Fruit fly (Drosophila melanogaster): Measurements from ENCODE around the gene CG3164.

CG3164 gene

dm6 chr2L:128977-129941, 1.3 kb downstream of the CG3164 start (continued):
- TF ChIP-seq abd-A (tag; optimal IDR thresholded peaks at IDR 0.05) (peak; percentile 2), CG8359 (GFP tag; optimal IDR thresholded peaks at IDR 0.05; ENCODE audit: borderline replicate concordance) (no peak), sima (GFP tag; optimal IDR thresholded peaks at IDR 0.05) (no peak), CG1792 (GFP tag; optimal IDR thresholded peaks at IDR 0.05) (no peak), Hand (GFP tag; optimal IDR thresholded peaks at IDR 0.05) (peak; percentile 33), vnd (GFP tag; IDR thresholded peaks at IDR 0.05; ENCODE audit: partially characterized antibody) (no peak), chm (GFP tag; IDR thresholded peaks at IDR 0.05) (peak; percentile 91), pros (GFP tag; optimal IDR thresholded peaks at IDR 0.05) (peak; percentile 70), pnt (GFP tag; optimal IDR thresholded peaks at IDR 0.05) (no peak), Oaz (GFP tag; IDR thresholded peaks at IDR 0.05) (no peak), lola (GFP tag; optimal IDR thresholded peaks at IDR 0.05) (no peak), CG10366 (GFP tag; IDR thresholded peaks at IDR 0.05) (peak; percentile 22; the same call in 1 of the 2 replicates), fd64A (GFP tag; optimal IDR thresholded peaks at IDR 0.05) (no peak), CG8281 (tag; optimal IDR thresholded peaks at IDR 0.05) (peak; percentile 10), CG31388 (GFP tag; optimal IDR thresholded peaks at IDR 0.05) (no peak), fd96Cb (tag; optimal IDR thresholded peaks at IDR 0.05) (no peak), CG43689 (GFP tag; IDR thresholded peaks at IDR 0.05) (no peak), Gsc (GFP tag; IDR thresholded peaks at IDR 0.05) (no peak), CG9437 (GFP tag; optimal IDR thresholded peaks at IDR 0.05) (peak; percentile 63), CG32767 (GFP tag; IDR thresholded peaks at IDR 0.05) (peak; percentile 66), Aef1 (GFP tag; IDR thresholded peaks at IDR 0.05) (no peak), CG34224 (GFP tag; IDR thresholded peaks at IDR 0.05; ENCODE audit: partially characterized antibody) (peak; percentile 50; the same call in 1 of the 3 replicates), Opbp (GFP tag; IDR thresholded peaks at IDR 0.05; ENCODE audit: partially characterized antibody) (peak; percentile 69; the same call in 2 of the 3 replicates), Bdp1 (GFP tag; optimal IDR thresholded peaks at IDR 0.05) (no peak), klu (GFP tag; IDR thresholded peaks at IDR 0.05) (0 out of 2 replicates have a peak, but pooled peaks have one; percentile 10), CG14710 (tag; optimal IDR thresholded peaks at IDR 0.05) (peak; percentile 4), CG12071 (GFP tag; optimal IDR thresholded peaks at IDR 0.05) (peak; percentile 60), tgo (GFP tag; IDR thresholded peaks at IDR 0.05) (no peak), lbe (GFP tag; optimal IDR thresholded peaks at IDR 0.05) (peak; percentile 59), Ravus (GFP tag; IDR thresholded peaks at IDR 0.05) (no peak), da (GFP tag; optimal IDR thresholded peaks at IDR 0.05) (no peak), insv (GFP tag; optimal IDR thresholded peaks at IDR 0.05) (peak in 1 of 2 experiments; percentile 8), maf-S (GFP tag; optimal IDR thresholded peaks at IDR 0.05) (no peak), CG12659 (GFP tag; optimal IDR thresholded peaks at IDR 0.05) (peak; percentile 60), ap (GFP tag; IDR thresholded peaks at IDR 0.05) (no peak), CG17328 (GFP tag; IDR thresholded peaks at IDR 0.05) (peak; percentile 47; the same call in 1 of the 2 replicates), dan (GFP tag; IDR thresholded peaks at IDR 0.05) (no peak), HLHmδ (GFP tag; optimal IDR thresholded peaks at IDR 0.05) (peak; percentile 56), CG10321 (GFP tag; IDR thresholded peaks at IDR 0.05) (peak; percentile 97), CG8924 (tag; optimal IDR thresholded peaks at IDR 0.05) (peak; percentile 53), CG3838 (GFP tag; optimal IDR thresholded peaks at IDR 0.05) (no peak), ab (GFP tag; optimal IDR thresholded peaks at IDR 0.05) (no peak), CG33557 (GFP tag; optimal IDR thresholded peaks at IDR 0.05) (peak; percentile 18), lmd (GFP tag; IDR thresholded peaks at IDR 0.05) (no peak), nom (GFP tag; optimal IDR thresholded peaks at IDR 0.05) (peak; percentile 80), vvl (GFP tag; IDR thresholded peaks at IDR 0.05) (peak; percentile 76), her (GFP tag; optimal IDR thresholded peaks at IDR 0.05) (peak; percentile 58), CG12942 (GFP tag; optimal IDR thresholded peaks at IDR 0.05) (no peak)

Data from whole organism, embryonic.